Fruit fly (Drosophila melanogaster) Kc167 (cell line): ENCODE results near the gene CG46244.

Source experiments
- Myc ChIP-seq: fragments of >200 bp; optimal IDR thresholded peaks from 2 replicates; lab custom pipeline; 2017; ENCODE audit warnings: missing external identifiers
- Sin3A ChIP-seq: fragments of >200 bp; optimal IDR thresholded peaks from 2 replicates; lab custom pipeline; 2018; ENCODE audit warnings: missing external identifiers
- h ChIP-seq: fragments of >200 bp; optimal IDR thresholded peaks from 3 replicates; lab custom pipeline; 2018; ENCODE audit warnings: missing external identifiers
- insv ChIP-seq: fragments of >200 bp; optimal IDR thresholded peaks from 3 replicates; lab custom pipeline; 2018; ENCODE audit warnings: missing external identifiers
- psq ChIP-seq: fragments of >200 bp; optimal IDR thresholded peaks from 2 replicates; lab custom pipeline; 2017; ENCODE audit warnings: missing external identifiers
- ttk ChIP-seq: sonication (Bioruptor generic); optimal IDR thresholded peaks from 2 replicates; lab custom pipeline; 2017; ENCODE audit warnings: missing external identifiers

The CG46244 gene

dm6 chr2L:19606318-19606717 is at the start of gene CG46244:
Gene CG46244 (plus strand): TSS chr2L:19606569.
- TF ChIP-seq insv (lab: Kevin White, UChicago) (no peak), Myc (lab: Kevin White, UChicago) (no peak), h (lab: Kevin White, UChicago) (no peak), ttk (lab: Kevin White, UChicago) (no peak), psq (lab: Kevin White, UChicago) (no peak), Sin3A (lab: Kevin White, UChicago) (no peak)

- no peak for TF ChIP-seq insv (lab: Kevin White, UChicago)
- no peak for TF ChIP-seq ttk (lab: Kevin White, UChicago)
- no peak for TF ChIP-seq h (lab: Kevin White, UChicago)
- TF ChIP-seq psq (lab: Kevin White, UChicago), result no peak
- TF ChIP-seq Sin3A (lab: Kevin White, UChicago), result no peak
- no peak for TF ChIP-seq Myc (lab: Kevin White, UChicago)
Measured at dm6 chr2L:19563029-19563980, 43.1 kb upstream of the CG46244 start, which contains the start of gene CG13078. Gene CG13078 (plus strand): TSS chr2L:19563930.

- no peak for TF ChIP-seq insv (lab: Kevin White, UChicago)
- no peak for TF ChIP-seq Sin3A (lab: Kevin White, UChicago)
- no peak for TF ChIP-seq psq (lab: Kevin White, UChicago)
- TF ChIP-seq Myc (lab: Kevin White, UChicago), result no peak
- no peak for TF ChIP-seq ttk (lab: Kevin White, UChicago)
- no peak for TF ChIP-seq h (lab: Kevin White, UChicago)
Measured at dm6 chr2L:19565233-19565898, 41.0 kb upstream of the CG46244 start, which contains the start of gene CG13077. Gene CG13077 (plus strand): TSS chr2L:19565863.

- no peak for TF ChIP-seq Myc (lab: Kevin White, UChicago)
Measured at dm6 chr2L:19567305-19567898, 39.0 kb upstream of the CG46244 start.

dm6 chr2L:19570806-19571254 is 35.5 kb upstream of the CG46244 start:
- TF ChIP-seq h (lab: Kevin White, UChicago) (no peak), ttk (lab: Kevin White, UChicago) (no peak), psq (lab: Kevin White, UChicago) (no peak), Myc (lab: Kevin White, UChicago) (no peak), Sin3A (lab: Kevin White, UChicago) (no peak), insv (lab: Kevin White, UChicago) (no peak)

- TF ChIP-seq h (lab: Kevin White, UChicago) (no peak), psq (lab: Kevin White, UChicago) (no peak), Sin3A (lab: Kevin White, UChicago) (no peak), ttk (lab: Kevin White, UChicago) (no peak), Myc (lab: Kevin White, UChicago) (no peak), insv (lab: Kevin White, UChicago) (no peak)
Measured at dm6 chr2L:19571574-19572495, 34.5 kb upstream of the CG46244 start.

dm6 chr2L:19572496-19573317 is 33.7 kb upstream of the CG46244 start:
- TF ChIP-seq h (lab: Kevin White, UChicago) (no peak), ttk (lab: Kevin White, UChicago) (no peak), Sin3A (lab: Kevin White, UChicago) (no peak), psq (lab: Kevin White, UChicago) (no peak), Myc (lab: Kevin White, UChicago) (no peak), insv (lab: Kevin White, UChicago) (no peak)

dm6 chr2L:19574364-19574763 is 32.0 kb upstream of the CG46244 start:
- TF ChIP-seq ttk (lab: Kevin White, UChicago), result no peak
- no peak for TF ChIP-seq Myc (lab: Kevin White, UChicago)
- no peak for TF ChIP-seq Sin3A (lab: Kevin White, UChicago)
- TF ChIP-seq insv (lab: Kevin White, UChicago), result no peak
- TF ChIP-seq h (lab: Kevin White, UChicago), result no peak

- TF ChIP-seq Sin3A (lab: Kevin White, UChicago) (no peak), h (lab: Kevin White, UChicago) (no peak), insv (lab: Kevin White, UChicago) (no peak), Myc (lab: Kevin White, UChicago) (no peak), psq (lab: Kevin White, UChicago) (no peak)
Measured at dm6 chr2L:19574959-19575625, 31.3 kb upstream of the CG46244 start.
